Fruit fly (Drosophila melanogaster): ENCODE measurements around the gene CG15563.

CG15563 gene

dm6 chr3R:31215830-31216229 lies 16.3 kb downstream of the CG15563 start, which contains the start of gene CG15561 (continued):
- TF ChIP-seq dpn (GFP tag; optimal IDR thresholded peaks at IDR 0.05) (peak; percentile 38 to 67), CG14441 (GFP tag; IDR thresholded peaks at IDR 0.05) (no peak), ken (GFP tag; IDR thresholded peaks at IDR 0.05) (no peak), Spps (tag; optimal IDR thresholded peaks at IDR 0.05) (peak; percentile 15), Hr39 (optimal IDR thresholded peaks at IDR 0.05) (no peak), Hsf (GFP tag; optimal IDR thresholded peaks at IDR 0.05) (peak; percentile 30), hbn (GFP tag; IDR thresholded peaks at IDR 0.05; ENCODE audit: partially characterized antibody) (no peak), chm (GFP tag; IDR thresholded peaks at IDR 0.05) (no peak), ato (GFP tag; IDR thresholded peaks at IDR 0.05; ENCODE audit: partially characterized antibody) (no peak), CG12236 (GFP tag; optimal IDR thresholded peaks at IDR 0.05) (peak; percentile 20), CG7357 (GFP tag; IDR thresholded peaks at IDR 0.05) (no peak), hkb (optimal IDR thresholded peaks at IDR 0.05) (no peak), hkb (GFP tag; IDR thresholded peaks at IDR 0.05) (no peak), ERR (GFP tag; optimal IDR thresholded peaks at IDR 0.05) (no peak), CG17328 (GFP tag; IDR thresholded peaks at IDR 0.05) (no peak), gcm (GFP tag; optimal IDR thresholded peaks at IDR 0.05) (no peak), aop (GFP tag; IDR thresholded peaks at IDR 0.05) (no peak), nmo (GFP tag; optimal IDR thresholded peaks at IDR 0.05) (peak; percentile 49), CG6765 (GFP tag; optimal IDR thresholded peaks at IDR 0.05) (no peak), CG7745 (tag; optimal IDR thresholded peaks at IDR 0.05) (no peak), Taf1 (GFP tag; IDR thresholded peaks at IDR 0.05) (no peak), CG18011 (GFP tag; optimal IDR thresholded peaks at IDR 0.05) (peak; percentile 0), tap (tag; optimal IDR thresholded peaks at IDR 0.05) (no peak), CG17912 (GFP tag; optimal IDR thresholded peaks at IDR 0.05) (peak; percentile 73), wdn (GFP tag; IDR thresholded peaks at IDR 0.05) (no peak), Gug (GFP tag; IDR thresholded peaks at IDR 0.05) (no peak), CG31224 (GFP tag; IDR thresholded peaks at IDR 0.05) (no peak), CG16779 (GFP tag; IDR thresholded peaks at IDR 0.05) (no peak), CG11723 (GFP tag; optimal IDR thresholded peaks at IDR 0.05) (no peak), cato (GFP tag; optimal IDR thresholded peaks at IDR 0.05; ENCODE audit: borderline replicate concordance) (no peak), emc (GFP tag; optimal IDR thresholded peaks at IDR 0.05) (peak; percentile 22), az2 (GFP tag; optimal IDR thresholded peaks at IDR 0.05) (peak; percentile 30), abd-A (tag; optimal IDR thresholded peaks at IDR 0.05) (no peak), Dad (GFP tag; optimal IDR thresholded peaks at IDR 0.05) (peak; percentile 55), HLHmδ (GFP tag; optimal IDR thresholded peaks at IDR 0.05) (peak; percentile 84), CG4424 (GFP tag; optimal IDR thresholded peaks at IDR 0.05) (no peak), Hand (GFP tag; optimal IDR thresholded peaks at IDR 0.05) (no peak)

dm6 chr3R:31213227-31213626 lies 18.9 kb downstream of the CG15563 start, which contains the start of the genes Zwilch and CG1542:
Gene Zwilch, minus strand, starts transcription at chr3R:31213376.
Gene CG1542, plus strand, starts transcription at chr3R:31213458.
- TF ChIP-seq CG7987 (GFP tag; optimal IDR thresholded peaks at IDR 0.05) (no peak), CG13624 (GFP tag; optimal IDR thresholded peaks at IDR 0.05) (no peak), hth (optimal IDR thresholded peaks at IDR 0.05) (no peak), CG6683 (GFP tag; optimal IDR thresholded peaks at IDR 0.05) (no peak), stwl (tag; optimal IDR thresholded peaks at IDR 0.05) (peak; percentile 92), Blimp-1 (GFP tag; optimal IDR thresholded peaks at IDR 0.05) (no peak), bowl (GFP tag; IDR thresholded peaks at IDR 0.05) (no peak), Sin3A (optimal IDR thresholded peaks at IDR 0.05) (peak; percentile 58), org-1 (GFP tag; optimal IDR thresholded peaks at IDR 0.05) (no peak), Rfx (GFP tag; IDR thresholded peaks at IDR 0.05) (0 out of 2 replicates have a peak, but pooled peaks have one; percentile 33), kni (GFP tag; optimal IDR thresholded peaks at IDR 0.05) (peak; percentile 25), peb (GFP tag; IDR thresholded peaks at IDR 0.05) (no peak), Hmx (GFP tag; optimal IDR thresholded peaks at IDR 0.05) (no peak), CG18262 (tag; optimal IDR thresholded peaks at IDR 0.05) (no peak), vvl (GFP tag; IDR thresholded peaks at IDR 0.05) (peak; percentile 57; the same call in 1 of the 2 replicates), ind (GFP tag; optimal IDR thresholded peaks at IDR 0.05) (no peak), usp (GFP tag; optimal IDR thresholded peaks at IDR 0.05) (no peak), unpg (GFP tag; optimal IDR thresholded peaks at IDR 0.05) (no peak), mam (GFP tag; optimal IDR thresholded peaks at IDR 0.05) (no peak)

All from whole organism, embryonic.